Worm (Caenorhabditis elegans) whole organism, L4/young adult: ENCODE measurements around the gene dhps-1.

ENCODE experiments used
- dao-5 ChIP-seq: sonication (generic microtip); optimal IDR thresholded peaks from 2 replicates; lab custom pipeline; 2016; ENCODE audit warnings: missing genotype, missing genetic modification characterization, moderate library complexity, missing compliant biosample characterization
- him-1 ChIP-seq: sonication (generic microtip); optimal IDR thresholded peaks from 2 replicates; lab custom pipeline; 2016; ENCODE audit warnings: missing genotype, missing genetic modification reagents, missing genetic modification characterization, missing compliant biosample characterization

DNA sequence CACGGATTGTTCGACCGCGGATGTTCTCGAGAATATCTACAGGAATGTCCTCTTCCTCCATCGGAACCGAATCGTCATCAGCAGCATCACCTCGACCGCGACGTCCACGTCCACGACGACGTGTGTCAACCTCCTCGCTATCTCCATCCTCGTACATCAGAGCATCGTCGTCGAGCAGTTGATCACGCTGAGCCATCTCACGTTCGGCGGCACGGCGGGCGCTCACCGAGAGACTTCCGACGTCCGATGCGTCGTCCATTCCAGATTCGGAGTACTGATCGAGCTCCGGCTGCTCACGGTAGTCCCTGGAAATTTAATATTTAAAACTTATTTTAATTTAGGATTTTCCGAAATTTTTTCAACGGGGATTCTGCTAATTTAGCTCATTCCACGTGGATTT lies 13.2 kb downstream of the dhps-1 start:
- TF ChIP-seq dao-5 (tag; lab: Kevin White, UChicago): no peak
- no peak for TF ChIP-seq him-1 (tag; lab: Kevin White, UChicago)
